Worm (Caenorhabditis elegans) whole organism, L4 larva: ENCODE measurements around the gene Y7A5A.24.
A peak's percentile ranks its signal among the peaks of the same experiment; 100 is the strongest.

Experiments
- D1046.2 ChIP-seq: fragments of 200-800 bp; sonication (Bioruptor generic); IDR thresholded peaks from 2 replicates; pipeline ENCODE4 v1.3.6; 2022; ENCODE audit warnings: missing genetic modification characterization, missing compliant biosample characterization
- F10B5.3 ChIP-seq: sonication (generic microtip); optimal IDR thresholded peaks from 2 replicates; lab custom pipeline; 2016; ENCODE audit warnings: mild to moderate bottlenecking, missing genetic modification characterization, missing compliant biosample characterization
- F37D6.2 ChIP-seq: sonication (generic microtip); optimal IDR thresholded peaks from 2 replicates; lab custom pipeline; 2016; ENCODE audit warnings: mild to moderate bottlenecking, missing genetic modification characterization, missing compliant biosample characterization
- F49E8.2 ChIP-seq: sonication (generic microtip); optimal IDR thresholded peaks from 2 replicates; lab custom pipeline; 2016; ENCODE audit warnings: missing compliant biosample characterization, mild to moderate bottlenecking, missing genetic modification characterization, borderline replicate concordance
- Y75B8A.6 ChIP-seq: fragments of 200-800 bp; sonication (Bioruptor generic); IDR thresholded peaks from 2 replicates; pipeline ENCODE4 v1.3.6; 2022; ENCODE audit warnings: missing genetic modification reagents, missing genetic modification characterization, missing compliant biosample characterization
- ZK337.2 ChIP-seq: fragments of 200-800 bp; sonication (Bioruptor generic); IDR thresholded peaks from 2 replicates; pipeline ENCODE4 v1.3.6; 2022; ENCODE audit warnings: missing genetic modification reagents, missing genetic modification characterization, missing compliant biosample characterization
- aha-1 ChIP-seq: fragments of 150-350 bp; peaks from one replicate; lab custom pipeline; 2014; ENCODE audit warnings: missing biosample characterization, missing genetic modification characterization
- aly-2 ChIP-seq: sonication (generic microtip); optimal IDR thresholded peaks from 2 replicates; lab custom pipeline; 2018; ENCODE audit warnings: missing biosample characterization, missing genetic modification characterization
- arid-1 ChIP-seq: fragments of 200-800 bp; sonication (Bioruptor generic); conservative IDR thresholded peaks from 2 replicates; pipeline ENCODE4 v1.3.6; 2022; ENCODE audit warnings: missing genetic modification reagents, missing genetic modification characterization, missing compliant biosample characterization
- attf-4 ChIP-seq: sonication (generic microtip); optimal IDR thresholded peaks from 3 replicates; lab custom pipeline; 2017; ENCODE audit warnings: missing biosample characterization, missing genetic modification characterization
- ceh-20 ChIP-seq: fragments of 200-800 bp; sonication (Bioruptor generic); IDR thresholded peaks from 2 replicates; pipeline ENCODE4 v1.3.6; 2022; ENCODE audit warnings: missing genetic modification reagents, missing genetic modification characterization, missing compliant biosample characterization
- ceh-28 ChIP-seq: fragments of 150-350 bp; optimal IDR thresholded peaks from 2 replicates; lab custom pipeline; 2014; ENCODE audit warnings: missing biosample characterization, missing genetic modification reagents, missing genetic modification characterization
- ceh-32 ChIP-seq: sonication (generic microtip); optimal IDR thresholded peaks from 2 replicates; lab custom pipeline; 2016; ENCODE audit warnings: mild to moderate bottlenecking, missing genetic modification characterization, missing compliant biosample characterization; ENCODE audit not compliant: poor library complexity
- ceh-44 ChIP-seq: fragments of 200-800 bp; sonication (Bioruptor generic); IDR thresholded peaks from 2 replicates; pipeline ENCODE4 v1.3.6; 2022; ENCODE audit warnings: missing genetic modification reagents, missing genetic modification characterization, missing compliant biosample characterization
- ctbp-1 ChIP-seq: fragments of 200-800 bp; sonication (Bioruptor generic); IDR thresholded peaks from 2 replicates; pipeline ENCODE4 v1.3.6; 2022; ENCODE audit warnings: missing genetic modification reagents, missing genetic modification characterization, missing compliant biosample characterization
- daf-16 ChIP-seq, 3 experiments: sonication (generic microtip); optimal IDR thresholded peaks; 2 replicates each; lab custom pipeline; 2016 to 2017; ENCODE audit warnings: missing genetic modification characterization in 3 of 3, missing genetic modification reagents in 3 of 3, mild to moderate bottlenecking in 2 of 3, missing compliant biosample characterization in 2 of 3, missing biosample characterization in 1 of 3, moderate library complexity in 1 of 3
- daf-8 ChIP-seq: fragments of 200-800 bp; sonication (Bioruptor generic); IDR thresholded peaks from 2 replicates; pipeline ENCODE4 v1.3.6; 2022; ENCODE audit warnings: missing genetic modification characterization, missing compliant biosample characterization
- dmd-6 ChIP-seq: fragments of 200-800 bp; sonication (Bioruptor generic); IDR thresholded peaks from 2 replicates; pipeline ENCODE4 v1.3.6; 2022; ENCODE audit warnings: missing genetic modification reagents, missing genetic modification characterization, missing compliant biosample characterization
- dmd-9 ChIP-seq: fragments of 200-800 bp; sonication (Bioruptor generic); IDR thresholded peaks from 2 replicates; pipeline ENCODE4 v1.3.6; 2022; ENCODE audit warnings: missing genetic modification reagents, missing genetic modification characterization, missing compliant biosample characterization
- egl-27 ChIP-seq: sonication (generic microtip); optimal IDR thresholded peaks from 3 replicates; lab custom pipeline; 2017; ENCODE audit warnings: missing biosample characterization, missing genetic modification reagents, missing genetic modification characterization
- egl-43 ChIP-seq: fragments of 200-800 bp; sonication (Bioruptor generic); IDR thresholded peaks from 2 replicates; pipeline ENCODE4 v1.3.6; 2022; ENCODE audit warnings: missing genetic modification reagents, missing genetic modification characterization, missing compliant biosample characterization
- hlh-30 ChIP-seq: sonication (generic microtip); optimal IDR thresholded peaks from 2 replicates; lab custom pipeline; 2017; ENCODE audit warnings: antibody characterized with exemption, mild to moderate bottlenecking, missing genetic modification characterization, missing compliant biosample characterization; ENCODE audit not compliant: insufficient read depth
- hmg-1.1 ChIP-seq: fragments of 200-800 bp; sonication (Bioruptor generic); IDR thresholded peaks from 2 replicates; pipeline ENCODE4 v1.3.6; 2022; ENCODE audit warnings: missing genetic modification reagents, missing genetic modification characterization, missing compliant biosample characterization
- jun-1 ChIP-seq: fragments of 150-350 bp; optimal IDR thresholded peaks from 2 replicates; lab custom pipeline; 2014; ENCODE audit warnings: missing biosample characterization, missing genetic modification reagents, missing genetic modification characterization
- lim-7 ChIP-seq: fragments of 200-800 bp; sonication (Bioruptor generic); IDR thresholded peaks from 2 replicates; pipeline ENCODE4 v1.3.6; 2022; ENCODE audit warnings: missing genetic modification characterization, missing compliant biosample characterization
- lin-1 ChIP-seq: fragments of 200-800 bp; sonication (Bioruptor generic); IDR thresholded peaks from 2 replicates; pipeline ENCODE4 v1.3.6; 2022; ENCODE audit warnings: missing genetic modification reagents, missing genetic modification characterization, missing compliant biosample characterization
- madf-5 ChIP-seq, 2 experiments: fragments of 200-800 bp; sonication (Bioruptor generic); IDR thresholded peaks; 2 replicates each; pipeline ENCODE4 v1.3.6; 2022; ENCODE audit warnings: missing compliant biosample characterization in 2 of 2, missing genetic modification characterization in 2 of 2
- mxl-3 ChIP-seq: fragments of 200-800 bp; sonication (Bioruptor generic); optimal IDR thresholded peaks from 2 replicates; lab custom pipeline; 2018; ENCODE audit warnings: mild to moderate bottlenecking, missing genetic modification characterization, missing compliant biosample characterization
- nhr-102 ChIP-seq: sonication (generic microtip); optimal IDR thresholded peaks from 2 replicates; lab custom pipeline; 2016; ENCODE audit warnings: mild to moderate bottlenecking, missing genetic modification characterization, moderate library complexity, missing compliant biosample characterization
- nhr-11 ChIP-seq: fragments of 150-350 bp; optimal IDR thresholded peaks from 2 replicates; lab custom pipeline; 2014; ENCODE audit warnings: missing biosample characterization, missing genetic modification characterization
- nhr-111 ChIP-seq: fragments of 200-800 bp; sonication (Bioruptor generic); optimal IDR thresholded peaks from 2 replicates; lab custom pipeline; 2018; ENCODE audit warnings: mild to moderate bottlenecking, missing genetic modification characterization, missing compliant biosample characterization
- nhr-25 ChIP-seq: sonication (generic microtip); optimal IDR thresholded peaks from 2 replicates; lab custom pipeline; 2017; ENCODE audit warnings: missing genetic modification characterization, mild to moderate bottlenecking, missing compliant biosample characterization, antibody characterized with exemption, moderate library complexity, borderline replicate concordance; ENCODE audit not compliant: insufficient read depth
- nhr-28 ChIP-seq: fragments of 150-350 bp; optimal IDR thresholded peaks from 2 replicates; lab custom pipeline; 2014; ENCODE audit warnings: missing biosample characterization, missing genetic modification characterization
- nhr-6 ChIP-seq: fragments of 150-350 bp; optimal IDR thresholded peaks from 2 replicates; lab custom pipeline; 2014; ENCODE audit warnings: missing biosample characterization, missing genetic modification characterization
- nhr-76 ChIP-seq: fragments of 150-350 bp; optimal IDR thresholded peaks from 2 replicates; lab custom pipeline; 2014; ENCODE audit warnings: missing biosample characterization, missing genetic modification characterization
- pha-4 ChIP-seq, 2 experiments: fragments of 150-350 bp in 1 of 2; fragments of 200-800 bp in 1 of 2; sonication (Bioruptor generic) in 1 of 2; IDR thresholded peaks in 1 of 2; optimal IDR thresholded peaks in 1 of 2; 2 replicates each; pipeline versions ENCODE4 v1.3.6 to Lab custom; 2014 to 2022; ENCODE audit warnings: missing genetic modification characterization in 2 of 2, missing genetic modification reagents in 2 of 2, missing biosample characterization in 1 of 2, missing compliant biosample characterization in 1 of 2
- rbr-2 ChIP-seq: sonication (generic microtip); optimal IDR thresholded peaks from 2 replicates; lab custom pipeline; 2016; ENCODE audit warnings: missing genotype, missing genetic modification characterization, missing compliant biosample characterization
- saeg-2 ChIP-seq: fragments of 200-800 bp; sonication (Bioruptor generic); IDR thresholded peaks from 2 replicates; pipeline ENCODE4 v1.3.6; 2022; ENCODE audit warnings: missing genetic modification reagents, missing genetic modification characterization, missing compliant biosample characterization
- sdz-12 ChIP-seq: fragments of 200-800 bp; sonication (Bioruptor generic); optimal IDR thresholded peaks from 2 replicates; lab custom pipeline; 2018; ENCODE audit warnings: mild to moderate bottlenecking, missing genetic modification characterization, missing compliant biosample characterization
- set-16 ChIP-seq: fragments of 200-800 bp; sonication (Bioruptor generic); IDR thresholded peaks from 2 replicates; pipeline ENCODE4 v1.3.6; 2022; ENCODE audit warnings: missing genetic modification reagents, missing genetic modification characterization, missing compliant biosample characterization
- snpc-1.2 ChIP-seq: fragments of 200-800 bp; sonication (Bioruptor generic); IDR thresholded peaks from 2 replicates; pipeline ENCODE4 v1.3.6; 2022; ENCODE audit warnings: missing genetic modification reagents, missing genetic modification characterization, missing compliant biosample characterization
- spr-1 ChIP-seq: sonication (generic microtip); optimal IDR thresholded peaks from 2 replicates; lab custom pipeline; 2016; ENCODE audit warnings: mild to moderate bottlenecking, missing genetic modification characterization, missing compliant biosample characterization
- spr-3 ChIP-seq: fragments of 200-800 bp; sonication (Bioruptor generic); optimal IDR thresholded peaks from 2 replicates; lab custom pipeline; 2018; ENCODE audit warnings: mild to moderate bottlenecking, missing genetic modification characterization, missing compliant biosample characterization
- tag-97 ChIP-seq: fragments of 200-800 bp; sonication (Bioruptor generic); IDR thresholded peaks from 2 replicates; pipeline ENCODE4 v1.3.6; 2022; ENCODE audit warnings: missing genetic modification characterization, missing compliant biosample characterization
- vab-7 ChIP-seq: fragments of 200-800 bp; sonication (Bioruptor generic); IDR thresholded peaks from 2 replicates; pipeline ENCODE4 v1.3.6; 2022; ENCODE audit warnings: missing genetic modification reagents, missing genetic modification characterization, missing compliant biosample characterization
- zfp-3 ChIP-seq: fragments of 200-800 bp; sonication (Bioruptor generic); conservative IDR thresholded peaks from 2 replicates; pipeline ENCODE4 v1.3.6; 2022; ENCODE audit warnings: missing genetic modification reagents, missing genetic modification characterization, missing compliant biosample characterization
- zip-11 ChIP-seq: fragments of 200-800 bp; sonication (Bioruptor generic); IDR thresholded peaks from 2 replicates; pipeline ENCODE4 v1.3.6; 2022; ENCODE audit warnings: missing genetic modification characterization, missing compliant biosample characterization
- zip-2 ChIP-seq: fragments of 150-350 bp; optimal IDR thresholded peaks from 2 replicates; lab custom pipeline; 2014; ENCODE audit warnings: missing biosample characterization, missing genetic modification characterization

Gene Y7A5A.24

ce11 chrX:15799595-15799994, 17.7 kb upstream of the Y7A5A.24 start, which contains the start of gene Y7A5A.6:
TSS of gene Y7A5A.6 (minus strand) at chrX:15799695.
- no peak for TF ChIP-seq madf-5 (GFP tag; IDR thresholded peaks at IDR 0.05; lab: Robert Waterston, UW)
- TF ChIP-seq hlh-30: peak; percentile 30
- TF ChIP-seq, all 104 proteins: peak for 1

DNA sequence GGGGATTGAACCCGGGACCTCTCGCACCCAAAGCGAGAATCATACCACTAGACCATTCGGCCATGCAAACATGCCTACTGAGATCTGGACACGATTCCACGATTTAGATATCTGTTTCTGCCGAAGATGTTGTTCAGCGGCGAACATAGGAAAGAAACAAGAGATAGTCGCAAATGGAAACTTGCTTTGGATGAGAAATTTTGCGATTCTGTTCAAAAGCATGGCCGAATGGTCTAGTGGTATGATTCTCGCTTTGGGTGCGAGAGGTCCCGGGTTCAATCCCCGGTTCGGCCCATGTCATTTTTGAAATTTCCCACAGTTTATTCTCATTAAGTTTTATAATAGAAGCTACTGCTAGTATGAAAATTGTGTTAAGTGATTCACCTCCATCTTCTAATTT, 14.7 kb upstream of the Y7A5A.24 start:
- TF ChIP-seq ctbp-1 (GFP tag; lab: Robert Waterston, UW) (0 out of 2 replicates have a peak, but pooled peaks have one; percentile 16), nhr-76 (tag; lab: Kevin White, UChicago) (no peak), ceh-44 (GFP tag; lab: Robert Waterston, UW) (no peak), aly-2 (tag; lab: Kevin White, UChicago) (no peak), lim-7 (GFP tag; lab: Robert Waterston, UW) (0 out of 2 replicates have a peak, but pooled peaks have one; percentile 56), ZK337.2 (peak; percentile 41; the same call in 1 of the 2 replicates), jun-1 (tag; lab: Kevin White, UChicago) (no peak), nhr-6 (tag; lab: Kevin White, UChicago) (no peak), zfp-3 (GFP tag; lab: Robert Waterston, UW) (no peak), tag-97 (GFP tag; lab: Robert Waterston, UW) (no peak), set-16 (GFP tag; lab: Robert Waterston, UW) (no peak), D1046.2 (GFP tag; lab: Robert Waterston, UW) (0 out of 2 replicates have a peak, but pooled peaks have one; percentile 24), egl-43 (GFP tag; lab: Robert Waterston, UW) (peak; percentile 74), hlh-30 (peak; percentile 14), hmg-1.1 (GFP tag; lab: Robert Waterston, UW) (no peak), nhr-25 (tag; lab: Kevin White, UChicago) (no peak), F10B5.3 (tag; lab: Kevin White, UChicago) (no peak), nhr-102 (peak; percentile 42), saeg-2 (GFP tag; lab: Robert Waterston, UW) (no peak), aha-1 (peak; percentile 88), nhr-28 (no peak), daf-16 (GFP tag; optimal IDR thresholded peaks at IDR 0.05; lab: Kevin White, UChicago) (no peak), daf-16 (tag; optimal IDR thresholded peaks at IDR 0.05; lab: Kevin White, UChicago) (no peak), arid-1 (GFP tag; lab: Robert Waterston, UW) (no peak), nhr-11 (tag; lab: Kevin White, UChicago) (no peak), attf-4 (tag; lab: Kevin White, UChicago) (no peak), Y75B8A.6 (GFP tag; lab: Robert Waterston, UW) (no peak), sdz-12 (GFP tag; lab: Kevin White, UChicago) (no peak), egl-27 (tag; lab: Kevin White, UChicago) (no peak), zip-11 (GFP tag; lab: Robert Waterston, UW) (no peak), nhr-111 (no peak), dmd-9 (GFP tag; lab: Robert Waterston, UW) (no peak), mxl-3 (peak; percentile 15), dmd-6 (GFP tag; lab: Robert Waterston, UW) (no peak), F37D6.2 (tag; lab: Kevin White, UChicago) (no peak), spr-1 (tag; lab: Kevin White, UChicago) (no peak), pha-4 (GFP tag; IDR thresholded peaks at IDR 0.05; lab: Robert Waterston, UW) (no peak), pha-4 (tag; optimal IDR thresholded peaks at IDR 0.05; lab: Kevin White, UChicago) (no peak), zip-2 (tag; lab: Kevin White, UChicago) (peak; percentile 70), ceh-32 (tag; lab: Kevin White, UChicago) (no peak), ceh-20 (no peak), lin-1 (GFP tag; lab: Robert Waterston, UW) (0 out of 2 replicates have a peak, but pooled peaks have one; percentile 31), rbr-2 (peak; percentile 21), snpc-1.2 (peak; percentile 73), vab-7 (GFP tag; lab: Robert Waterston, UW) (no peak), ceh-28 (tag; lab: Kevin White, UChicago) (no peak), spr-3 (GFP tag; lab: Kevin White, UChicago) (peak; percentile 21), F49E8.2 (tag; lab: Kevin White, UChicago) (no peak), daf-8 (no peak)
